Worm (Caenorhabditis elegans) whole organism, L4 larva: ENCODE data around the gene gad-3.

ENCODE experiments used
- F10B5.3 ChIP-seq: sonication (generic microtip); optimal IDR thresholded peaks from 2 replicates; lab custom pipeline; 2016; ENCODE audit warnings: mild to moderate bottlenecking, missing genetic modification characterization, missing compliant biosample characterization
- F26F4.8 ChIP-seq: fragments of 200-800 bp; sonication (Bioruptor generic); conservative IDR thresholded peaks from 2 replicates; pipeline ENCODE4 v1.3.6; 2022; ENCODE audit warnings: missing genetic modification characterization, missing compliant biosample characterization
- F37D6.2 ChIP-seq: sonication (generic microtip); optimal IDR thresholded peaks from 2 replicates; lab custom pipeline; 2016; ENCODE audit warnings: mild to moderate bottlenecking, missing genetic modification characterization, missing compliant biosample characterization
- F44E2.7 ChIP-seq: fragments of 200-800 bp; sonication (Bioruptor generic); IDR thresholded peaks from 2 replicates; pipeline ENCODE4 v2.1.2; 2022; ENCODE audit warnings: missing genetic modification characterization, missing compliant biosample characterization
- F49E8.2 ChIP-seq: sonication (generic microtip); optimal IDR thresholded peaks from 2 replicates; lab custom pipeline; 2016; ENCODE audit warnings: missing compliant biosample characterization, mild to moderate bottlenecking, missing genetic modification characterization, borderline replicate concordance
- T20F7.1 ChIP-seq: fragments of 200-800 bp; sonication (Bioruptor generic); optimal IDR thresholded peaks from 2 replicates; lab custom pipeline; 2018; ENCODE audit warnings: mild to moderate bottlenecking, missing genetic modification characterization, missing compliant biosample characterization
- T26A8.4 ChIP-seq: fragments of 200-800 bp; sonication (Bioruptor generic); IDR thresholded peaks from 2 replicates; pipeline ENCODE4 v1.3.6; 2022; ENCODE audit warnings: missing genetic modification characterization, missing compliant biosample characterization
- Y105C5A.15 ChIP-seq: fragments of 200-800 bp; sonication (Bioruptor generic); IDR thresholded peaks from 2 replicates; pipeline ENCODE4 v1.3.6; 2022; ENCODE audit warnings: missing genetic modification characterization, missing compliant biosample characterization
- ZK337.2 ChIP-seq: fragments of 200-800 bp; sonication (Bioruptor generic); IDR thresholded peaks from 2 replicates; pipeline ENCODE4 v1.3.6; 2022; ENCODE audit warnings: missing genetic modification reagents, missing genetic modification characterization, missing compliant biosample characterization
- ZK546.5 ChIP-seq, 2 experiments: sonication (generic microtip); optimal IDR thresholded peaks; 2 replicates each; lab custom pipeline; 2017; ENCODE audit warnings: missing biosample characterization in 2 of 2, missing genetic modification characterization in 2 of 2
- aha-1 ChIP-seq: fragments of 150-350 bp; peaks from one replicate; lab custom pipeline; 2014; ENCODE audit warnings: missing biosample characterization, missing genetic modification characterization
- aly-2 ChIP-seq: sonication (generic microtip); optimal IDR thresholded peaks from 2 replicates; lab custom pipeline; 2018; ENCODE audit warnings: missing biosample characterization, missing genetic modification characterization
- ama-1 ChIP-seq: fragments of 150-350 bp; optimal IDR thresholded peaks from 2 replicates; lab custom pipeline; 2014; ENCODE audit warnings: inconsistent platforms, mixed read lengths
- ces-1 ChIP-seq: fragments of 150-350 bp; sonication (generic microtip); optimal IDR thresholded peaks from 4 replicates; lab custom pipeline; 2014; ENCODE audit warnings: missing biosample characterization, missing genetic modification reagents, missing genetic modification characterization
- dmd-6 ChIP-seq: fragments of 200-800 bp; sonication (Bioruptor generic); IDR thresholded peaks from 2 replicates; pipeline ENCODE4 v1.3.6; 2022; ENCODE audit warnings: missing genetic modification reagents, missing genetic modification characterization, missing compliant biosample characterization
- dpl-1 ChIP-seq: fragments of 150-350 bp; optimal IDR thresholded peaks from 2 replicates; lab custom pipeline; 2014; ENCODE audit warnings: missing biosample characterization, missing genetic modification reagents, missing genetic modification characterization
- duxl-1 ChIP-seq: sonication (generic microtip); optimal IDR thresholded peaks from 2 replicates; lab custom pipeline; 2016; ENCODE audit warnings: mild to moderate bottlenecking, missing genetic modification characterization, moderate library complexity, missing compliant biosample characterization; ENCODE audit not compliant: poor library complexity
- egl-43 ChIP-seq: fragments of 200-800 bp; sonication (Bioruptor generic); IDR thresholded peaks from 2 replicates; pipeline ENCODE4 v1.3.6; 2022; ENCODE audit warnings: missing genetic modification reagents, missing genetic modification characterization, missing compliant biosample characterization
- fos-1 ChIP-seq: fragments of 150-350 bp; optimal IDR thresholded peaks from 2 replicates; lab custom pipeline; 2014; ENCODE audit warnings: missing biosample characterization, missing genetic modification characterization
- gei-8 ChIP-seq: fragments of 200-800 bp; sonication (Bioruptor generic); optimal IDR thresholded peaks from 2 replicates; lab custom pipeline; 2018; ENCODE audit warnings: mild to moderate bottlenecking, missing genetic modification characterization, missing compliant biosample characterization
- hlh-11 ChIP-seq: fragments of 200-800 bp; sonication (Bioruptor generic); optimal IDR thresholded peaks from 2 replicates; lab custom pipeline; 2018; ENCODE audit warnings: mild to moderate bottlenecking, missing genetic modification characterization, missing compliant biosample characterization
- hlh-30 ChIP-seq: sonication (generic microtip); optimal IDR thresholded peaks from 2 replicates; lab custom pipeline; 2017; ENCODE audit warnings: antibody characterized with exemption, mild to moderate bottlenecking, missing genetic modification characterization, missing compliant biosample characterization; ENCODE audit not compliant: insufficient read depth
- hmg-1.1 ChIP-seq: fragments of 200-800 bp; sonication (Bioruptor generic); IDR thresholded peaks from 2 replicates; pipeline ENCODE4 v1.3.6; 2022; ENCODE audit warnings: missing genetic modification reagents, missing genetic modification characterization, missing compliant biosample characterization
- lin-1 ChIP-seq: fragments of 200-800 bp; sonication (Bioruptor generic); IDR thresholded peaks from 2 replicates; pipeline ENCODE4 v1.3.6; 2022; ENCODE audit warnings: missing genetic modification reagents, missing genetic modification characterization, missing compliant biosample characterization
- lin-39 ChIP-seq: fragments of 150-350 bp; optimal IDR thresholded peaks from 2 replicates; lab custom pipeline; 2014; ENCODE audit warnings: missing biosample characterization, missing genetic modification reagents, missing genetic modification characterization
- madf-5 ChIP-seq, 2 experiments: fragments of 200-800 bp; sonication (Bioruptor generic); IDR thresholded peaks; 2 replicates each; pipeline ENCODE4 v1.3.6; 2022; ENCODE audit warnings: missing compliant biosample characterization in 2 of 2, missing genetic modification characterization in 2 of 2
- nhr-10 ChIP-seq: fragments of 150-350 bp; optimal IDR thresholded peaks from 2 replicates; lab custom pipeline; 2014; ENCODE audit warnings: missing biosample characterization, missing genetic modification characterization
- nhr-102 ChIP-seq: sonication (generic microtip); optimal IDR thresholded peaks from 2 replicates; lab custom pipeline; 2016; ENCODE audit warnings: mild to moderate bottlenecking, missing genetic modification characterization, moderate library complexity, missing compliant biosample characterization
- nhr-11 ChIP-seq: fragments of 150-350 bp; optimal IDR thresholded peaks from 2 replicates; lab custom pipeline; 2014; ENCODE audit warnings: missing biosample characterization, missing genetic modification characterization
- nhr-111 ChIP-seq: fragments of 200-800 bp; sonication (Bioruptor generic); optimal IDR thresholded peaks from 2 replicates; lab custom pipeline; 2018; ENCODE audit warnings: mild to moderate bottlenecking, missing genetic modification characterization, missing compliant biosample characterization
- nhr-25 ChIP-seq: sonication (generic microtip); optimal IDR thresholded peaks from 2 replicates; lab custom pipeline; 2017; ENCODE audit warnings: missing genetic modification characterization, mild to moderate bottlenecking, missing compliant biosample characterization, antibody characterized with exemption, moderate library complexity, borderline replicate concordance; ENCODE audit not compliant: insufficient read depth
- nhr-42 ChIP-seq: fragments of 200-800 bp; sonication (Bioruptor generic); IDR thresholded peaks from 2 replicates; pipeline ENCODE4 v1.3.6; 2022; ENCODE audit warnings: missing genetic modification characterization, missing compliant biosample characterization
- nhr-48 ChIP-seq: sonication (generic microtip); optimal IDR thresholded peaks from 2 replicates; lab custom pipeline; 2016; ENCODE audit warnings: mild to moderate bottlenecking, missing genetic modification characterization, missing compliant biosample characterization
- nhr-6 ChIP-seq: fragments of 150-350 bp; optimal IDR thresholded peaks from 2 replicates; lab custom pipeline; 2014; ENCODE audit warnings: missing biosample characterization, missing genetic modification characterization
- pha-4 ChIP-seq, 2 experiments: fragments of 150-350 bp in 1 of 2; fragments of 200-800 bp in 1 of 2; sonication (Bioruptor generic) in 1 of 2; IDR thresholded peaks in 1 of 2; optimal IDR thresholded peaks in 1 of 2; 2 replicates each; pipeline versions ENCODE4 v1.3.6 to Lab custom; 2014 to 2022; ENCODE audit warnings: missing genetic modification characterization in 2 of 2, missing genetic modification reagents in 2 of 2, missing biosample characterization in 1 of 2, missing compliant biosample characterization in 1 of 2
- php-3 ChIP-seq: fragments of 200-800 bp; sonication (Bioruptor generic); IDR thresholded peaks from 2 replicates; pipeline ENCODE4 v1.3.6; 2022; ENCODE audit warnings: missing genetic modification reagents, missing genetic modification characterization, missing compliant biosample characterization
- sdz-12 ChIP-seq: fragments of 200-800 bp; sonication (Bioruptor generic); optimal IDR thresholded peaks from 2 replicates; lab custom pipeline; 2018; ENCODE audit warnings: mild to moderate bottlenecking, missing genetic modification characterization, missing compliant biosample characterization
- set-16 ChIP-seq: fragments of 200-800 bp; sonication (Bioruptor generic); IDR thresholded peaks from 2 replicates; pipeline ENCODE4 v1.3.6; 2022; ENCODE audit warnings: missing genetic modification reagents, missing genetic modification characterization, missing compliant biosample characterization
- snpc-1.2 ChIP-seq: fragments of 200-800 bp; sonication (Bioruptor generic); IDR thresholded peaks from 2 replicates; pipeline ENCODE4 v1.3.6; 2022; ENCODE audit warnings: missing genetic modification reagents, missing genetic modification characterization, missing compliant biosample characterization
- snpc-4 ChIP-seq: fragments of 150-350 bp; optimal IDR thresholded peaks from 2 replicates; lab custom pipeline; 2014; ENCODE audit warnings: missing biosample characterization, missing genetic modification characterization
- spr-1 ChIP-seq: sonication (generic microtip); optimal IDR thresholded peaks from 2 replicates; lab custom pipeline; 2016; ENCODE audit warnings: mild to moderate bottlenecking, missing genetic modification characterization, missing compliant biosample characterization
- unc-62 ChIP-seq, 3 experiments: fragments of 150-350 bp in 1 of 3; sonication (generic microtip); optimal IDR thresholded peaks in 2 of 3; peaks in 1 of 3; 1 replicate in 1 of 3; 2 replicates in 2 of 3; lab custom pipeline; 2014 to 2017; ENCODE audit warnings: missing biosample characterization in 3 of 3, missing genetic modification characterization in 3 of 3, missing genetic modification reagents in 3 of 3, missing genotype in 1 of 3
- vab-7 ChIP-seq: fragments of 200-800 bp; sonication (Bioruptor generic); IDR thresholded peaks from 2 replicates; pipeline ENCODE4 v1.3.6; 2022; ENCODE audit warnings: missing genetic modification reagents, missing genetic modification characterization, missing compliant biosample characterization
- zag-1 ChIP-seq: fragments of 150-350 bp; optimal IDR thresholded peaks from 2 replicates; lab custom pipeline; 2014; ENCODE audit warnings: missing biosample characterization, missing genetic modification characterization
- zfp-2 ChIP-seq: sonication (generic microtip); optimal IDR thresholded peaks from 2 replicates; lab custom pipeline; 2016; ENCODE audit warnings: mild to moderate bottlenecking, missing genetic modification characterization, missing compliant biosample characterization
- zip-11 ChIP-seq: fragments of 200-800 bp; sonication (Bioruptor generic); IDR thresholded peaks from 2 replicates; pipeline ENCODE4 v1.3.6; 2022; ENCODE audit warnings: missing genetic modification characterization, missing compliant biosample characterization

The gad-3 gene

ce11 chrV:9133950-9134349 lies 38.9 kb downstream of the gad-3 start, which contains the start of gene B0222.1:
B0222.1 (plus strand) TSS chrV:9134255.
- TF ChIP-seq F44E2.7 (no peak), unc-62 (GFP tag; optimal IDR thresholded peaks at IDR 0.05 in 1 of 2; lab: Kevin White, UChicago) (peak in 1 of 2 experiments; percentile 53), unc-62 (tag; optimal IDR thresholded peaks at IDR 0.05; lab: Kevin White, UChicago) (no peak)

ce11 chrV:9132043-9132442 lies 40.8 kb downstream of the gad-3 start, which contains the start of gene F21C10.1:
F21C10.1 (plus strand) TSS chrV:9132343.
- TF ChIP-seq nhr-6 (tag; lab: Kevin White, UChicago) (no peak), aly-2 (no peak), lin-1 (GFP tag; lab: Robert Waterston, UW) (no peak), nhr-25 (tag; lab: Kevin White, UChicago) (no peak), php-3 (no peak), nhr-10 (no peak), nhr-42 (GFP tag; lab: Robert Waterston, UW) (no peak), egl-43 (GFP tag; lab: Robert Waterston, UW) (no peak), hlh-11 (no peak), set-16 (GFP tag; lab: Robert Waterston, UW) (no peak), spr-1 (tag; lab: Kevin White, UChicago) (no peak), F37D6.2 (no peak), gei-8 (no peak), ZK546.5 (tag; optimal IDR thresholded peaks at IDR 0.05; lab: Kevin White, UChicago) (no peak), nhr-48 (no peak), zip-11 (no peak), vab-7 (GFP tag; lab: Robert Waterston, UW) (no peak), hlh-30 (no peak), Y105C5A.15 (GFP tag; lab: Robert Waterston, UW) (no peak)

- TF ChIP-seq F26F4.8 (GFP tag; lab: Robert Waterston, UW) (no peak), zag-1 (tag; lab: Kevin White, UChicago) (no peak), T20F7.1 (no peak), zfp-2 (tag; lab: Kevin White, UChicago) (no peak), nhr-48 (no peak), nhr-11 (no peak), dmd-6 (GFP tag; lab: Robert Waterston, UW) (no peak), zip-11 (no peak), aha-1 (tag; lab: Kevin White, UChicago) (no peak), duxl-1 (tag; lab: Kevin White, UChicago) (no peak), nhr-111 (GFP tag; lab: Kevin White, UChicago) (no peak), dpl-1 (GFP tag; lab: Kevin White, UChicago) (no peak), F10B5.3 (no peak), nhr-42 (GFP tag; lab: Robert Waterston, UW) (no peak), fos-1 (tag; lab: Kevin White, UChicago) (no peak)
These were observed 42.0 kb downstream of the gad-3 start, which contains the start of gene F21C10.19 for ce11 chrV:9130766-9131165. F21C10.19 (plus strand) TSS chrV:9131066.

ce11 chrV:9128562-9128961 lies 44.2 kb downstream of the gad-3 start:
- TF ChIP-seq nhr-102 (no peak), hmg-1.1 (GFP tag; lab: Robert Waterston, UW) (peak; percentile 69), F49E8.2 (tag; lab: Kevin White, UChicago) (no peak), T26A8.4 (no peak), lin-39 (tag; lab: Kevin White, UChicago) (no peak), ZK337.2 (no peak), zip-11 (no peak), pha-4 (GFP tag; IDR thresholded peaks at IDR 0.05; lab: Robert Waterston, UW) (no peak), pha-4 (tag; optimal IDR thresholded peaks at IDR 0.05; lab: Kevin White, UChicago) (no peak), vab-7 (GFP tag; lab: Robert Waterston, UW) (no peak), sdz-12 (GFP tag; lab: Kevin White, UChicago) (no peak), hlh-11 (no peak), snpc-4 (no peak), hlh-30 (peak; percentile 86), nhr-48 (peak; percentile 41), F37D6.2 (peak; percentile 11), ces-1 (GFP tag; lab: Kevin White, UChicago) (peak; percentile 44), ama-1 (lab: Kevin White, UChicago) (no peak), madf-5 (GFP tag; IDR thresholded peaks at IDR 0.05; lab: Robert Waterston, UW) (no peak), snpc-1.2 (GFP tag; lab: Robert Waterston, UW) (peak; percentile 45; the same call in 1 of the 2 replicates), aly-2 (no peak), F26F4.8 (GFP tag; lab: Robert Waterston, UW) (no peak), aha-1 (tag; lab: Kevin White, UChicago) (no peak)
